Worm (Caenorhabditis elegans): ENCODE measurements around the gene frpr-4.

- TF ChIP-seq him-1 (tag; optimal IDR thresholded peaks at IDR 0.05), result no peak
- TF ChIP-seq dao-5 (tag; optimal IDR thresholded peaks at IDR 0.05), result no peak
Observed at ce11 chrII:5210830-5211229, 44.5 kb downstream of the frpr-4 start, which contains the start of gene C34F11.8.
